Worm (Caenorhabditis elegans) whole organism, mixed stage, embryonic: ENCODE data around the gene drh-1.

Experiments
- M03D4.4 ChIP-seq: sonication (generic microtip); optimal IDR thresholded peaks from 2 replicates; lab custom pipeline; 2017; ENCODE audit warnings: mild to moderate bottlenecking, missing genetic modification characterization, missing compliant biosample characterization
- bed-3 ChIP-seq: fragments of 200-800 bp; sonication (Bioruptor generic); optimal IDR thresholded peaks from 3 replicates; lab custom pipeline; 2018; ENCODE audit warnings: mild to moderate bottlenecking, missing genetic modification characterization, moderate library complexity, missing compliant biosample characterization
- blmp-1 ChIP-seq: fragments of 150-350 bp; optimal IDR thresholded peaks from 2 replicates; lab custom pipeline; 2014; ENCODE audit warnings: missing biosample characterization, missing genetic modification characterization
- ceh-43 ChIP-seq: fragments of 200-800 bp; sonication (Bioruptor generic); optimal IDR thresholded peaks from 2 replicates; lab custom pipeline; 2018; ENCODE audit warnings: mild to moderate bottlenecking, missing genetic modification characterization, moderate library complexity, missing compliant biosample characterization
- ceh-83 ChIP-seq: fragments of 200-800 bp; sonication (Bioruptor generic); optimal IDR thresholded peaks from 2 replicates; lab custom pipeline; 2018; ENCODE audit warnings: mild to moderate bottlenecking, missing genetic modification characterization, missing compliant biosample characterization
- ces-1 ChIP-seq: fragments of 150-350 bp; optimal IDR thresholded peaks from 2 replicates; lab custom pipeline; 2014; ENCODE audit warnings: missing biosample characterization, missing genetic modification reagents, missing genetic modification characterization
- cnd-1 ChIP-seq: fragments of 200-800 bp; sonication (Bioruptor generic); optimal IDR thresholded peaks from 2 replicates; lab custom pipeline; 2018; ENCODE audit warnings: mild to moderate bottlenecking, missing genetic modification characterization, missing compliant biosample characterization
- drap-1 ChIP-seq: fragments of 200-800 bp; sonication (Bioruptor generic); optimal IDR thresholded peaks from 3 replicates; lab custom pipeline; 2018; ENCODE audit warnings: mild to moderate bottlenecking, missing genetic modification characterization, missing compliant biosample characterization
- elt-1 ChIP-seq: sonication (generic microtip); optimal IDR thresholded peaks from 2 replicates; lab custom pipeline; 2017; ENCODE audit warnings: missing genetic modification characterization, mild to moderate bottlenecking, missing compliant biosample characterization, antibody characterized with exemption, moderate library complexity, borderline replicate concordance; ENCODE audit not compliant: insufficient read depth
- elt-3 ChIP-seq: fragments of 150-350 bp; optimal IDR thresholded peaks from 2 replicates; lab custom pipeline; 2014; ENCODE audit warnings: missing biosample characterization, missing genetic modification characterization
- flh-1 ChIP-seq: fragments of 200-800 bp; sonication (Bioruptor generic); optimal IDR thresholded peaks from 2 replicates; lab custom pipeline; 2018; ENCODE audit warnings: mild to moderate bottlenecking, missing genetic modification characterization, moderate library complexity, missing compliant biosample characterization
- ham-2 ChIP-seq: fragments of 200-800 bp; sonication (Bioruptor generic); optimal IDR thresholded peaks from 2 replicates; lab custom pipeline; 2018; ENCODE audit warnings: mild to moderate bottlenecking, missing genetic modification characterization, missing compliant biosample characterization
- hlh-1 ChIP-seq: fragments of 150-350 bp; optimal IDR thresholded peaks from 2 replicates; lab custom pipeline; 2014; ENCODE audit warnings: missing biosample characterization, missing genetic modification reagents, missing genetic modification characterization
- lin-13 ChIP-seq: fragments of 150-350 bp; optimal IDR thresholded peaks from 2 replicates; lab custom pipeline; 2014; ENCODE audit warnings: missing biosample characterization, missing genetic modification characterization
- lin-32 ChIP-seq: fragments of 200-800 bp; sonication (Bioruptor generic); optimal IDR thresholded peaks from 2 replicates; lab custom pipeline; 2018; ENCODE audit warnings: mild to moderate bottlenecking, missing genetic modification characterization, missing compliant biosample characterization
- lsy-2 ChIP-seq: fragments of 150-350 bp; optimal IDR thresholded peaks from 2 replicates; lab custom pipeline; 2014; ENCODE audit warnings: missing biosample characterization, missing genetic modification characterization
- mab-5 ChIP-seq: fragments of 150-350 bp; optimal IDR thresholded peaks from 2 replicates; lab custom pipeline; 2014; ENCODE audit warnings: missing biosample characterization, missing genetic modification characterization
- mep-1 ChIP-seq: fragments of 150-350 bp; optimal IDR thresholded peaks from 2 replicates; lab custom pipeline; 2017; ENCODE audit warnings: missing biosample characterization, missing genetic modification reagents, missing genetic modification characterization, inconsistent platforms
- mls-2 ChIP-seq: sonication (generic microtip); optimal IDR thresholded peaks from 2 replicates; lab custom pipeline; 2016; ENCODE audit warnings: mild to moderate bottlenecking, missing genetic modification characterization, moderate library complexity, missing compliant biosample characterization
- nhr-12 ChIP-seq: fragments of 150-350 bp; optimal IDR thresholded peaks from 2 replicates; lab custom pipeline; 2014; ENCODE audit warnings: missing biosample characterization, missing genetic modification characterization
- nhr-2 ChIP-seq: fragments of 150-350 bp; optimal IDR thresholded peaks from 2 replicates; lab custom pipeline; 2014; ENCODE audit warnings: missing biosample characterization, missing genetic modification characterization
- nhr-237 ChIP-seq: fragments of 150-350 bp; optimal IDR thresholded peaks from 2 replicates; lab custom pipeline; 2014; ENCODE audit warnings: missing biosample characterization, missing genetic modification characterization
- nhr-28 ChIP-seq: fragments of 150-350 bp; optimal IDR thresholded peaks from 2 replicates; lab custom pipeline; 2014; ENCODE audit warnings: missing biosample characterization, missing genetic modification characterization
- nhr-76 ChIP-seq: sonication (generic microtip); optimal IDR thresholded peaks from 2 replicates; lab custom pipeline; 2017; ENCODE audit warnings: missing biosample characterization, missing genetic modification characterization
- pha-4 ChIP-seq: fragments of 150-350 bp; optimal IDR thresholded peaks from 2 replicates; lab custom pipeline; 2018; ENCODE audit warnings: missing biosample characterization, missing genetic modification reagents, missing genetic modification characterization
- snpc-4 ChIP-seq: fragments of 150-350 bp; optimal IDR thresholded peaks from 2 replicates; lab custom pipeline; 2014; ENCODE audit warnings: missing biosample characterization, missing genetic modification characterization
- sptf-1 ChIP-seq: sonication (generic microtip); optimal IDR thresholded peaks from 2 replicates; lab custom pipeline; 2017; ENCODE audit warnings: mild to moderate bottlenecking, missing genetic modification characterization, moderate library complexity, missing compliant biosample characterization
- tbx-8 ChIP-seq: fragments of 200-800 bp; sonication (Bioruptor generic); optimal IDR thresholded peaks from 2 replicates; lab custom pipeline; 2018; ENCODE audit warnings: mild to moderate bottlenecking, missing genetic modification characterization, moderate library complexity, missing compliant biosample characterization
- unc-120 ChIP-seq: sonication (generic microtip); optimal IDR thresholded peaks from 2 replicates; lab custom pipeline; 2017; ENCODE audit warnings: missing genetic modification characterization, missing compliant biosample characterization; ENCODE audit not compliant: poor library complexity, severe bottlenecking
- unc-39 ChIP-seq: fragments of 150-350 bp; optimal IDR thresholded peaks from 2 replicates; lab custom pipeline; 2014; ENCODE audit warnings: missing biosample characterization, missing genetic modification characterization
- unc-62 ChIP-seq: fragments of 150-350 bp; optimal IDR thresholded peaks from 2 replicates; lab custom pipeline; 2014; ENCODE audit warnings: missing biosample characterization, missing genetic modification reagents, missing genetic modification characterization
- zip-8 ChIP-seq: fragments of 150-350 bp; optimal IDR thresholded peaks from 2 replicates; lab custom pipeline; 2014; ENCODE audit warnings: missing biosample characterization, missing genetic modification characterization
- ztf-11 ChIP-seq: fragments of 150-350 bp; optimal IDR thresholded peaks from 2 replicates; lab custom pipeline; 2014; ENCODE audit warnings: missing biosample characterization, missing genetic modification characterization

The drh-1 gene

DNA sequence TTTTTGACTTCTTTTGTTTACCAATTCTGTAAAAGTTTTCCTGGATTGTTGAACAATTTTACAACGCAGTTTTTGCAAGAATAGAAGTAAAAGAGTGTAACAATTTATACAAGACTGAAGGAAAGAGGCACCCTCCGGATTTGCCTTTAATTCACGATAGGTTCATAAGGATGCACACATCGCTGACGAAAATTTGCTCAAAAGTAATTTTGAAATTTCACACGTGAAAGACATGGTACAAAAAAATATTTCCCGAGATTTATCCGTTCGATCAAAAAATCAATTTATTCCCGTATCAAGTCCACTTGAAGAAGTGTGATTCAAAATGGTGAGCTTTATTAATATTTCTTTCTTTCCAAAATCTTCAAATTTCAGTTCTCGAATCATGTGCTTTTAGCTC is 35.2 kb downstream of the drh-1 start, which contains the start of gene C43G2.3:
C43G2.3 (plus strand) TSS at position 301 of the 400 bp plus-strand sequence.
- TF ChIP-seq lin-13 (tag; lab: Kevin White, UChicago) (no peak), hlh-1 (tag; lab: Kevin White, UChicago) (no peak), nhr-28 (tag; lab: Kevin White, UChicago) (no peak), nhr-237 (no peak), mls-2 (no peak), ztf-11 (tag; lab: Kevin White, UChicago) (no peak), snpc-4 (no peak), nhr-2 (tag; lab: Kevin White, UChicago) (no peak), mab-5 (no peak), drap-1 (GFP tag; lab: Kevin White, UChicago) (no peak), elt-1 (tag; lab: Kevin White, UChicago) (no peak), unc-62 (GFP tag; lab: Kevin White, UChicago) (no peak), zip-8 (tag; lab: Kevin White, UChicago) (no peak), lin-32 (GFP tag; lab: Kevin White, UChicago) (no peak), nhr-76 (tag; lab: Kevin White, UChicago) (no peak), elt-3 (no peak), unc-120 (tag; lab: Kevin White, UChicago) (no peak), bed-3 (GFP tag; lab: Kevin White, UChicago) (no peak), lsy-2 (no peak), blmp-1 (tag; lab: Kevin White, UChicago) (no peak)

DNA sequence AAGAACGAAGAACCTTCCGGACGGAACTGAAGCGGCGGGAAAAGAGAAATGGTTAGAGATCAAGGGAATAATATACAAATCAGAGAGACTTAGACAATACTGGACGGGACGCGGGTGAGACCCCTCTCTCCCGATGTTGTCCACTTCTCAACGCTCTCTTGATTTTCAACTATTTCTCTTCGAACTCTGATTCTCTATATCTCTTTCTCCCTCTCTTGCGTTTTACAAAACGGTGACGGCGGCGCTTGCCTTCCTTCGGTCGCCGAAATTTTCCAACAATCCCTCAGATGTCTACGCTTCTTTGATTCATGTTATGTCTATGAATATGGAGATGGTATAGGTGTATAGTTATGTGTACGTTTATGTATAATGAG is 36.4 kb downstream of the drh-1 start:
- no peak for TF ChIP-seq zip-8 (tag; lab: Kevin White, UChicago)
- TF ChIP-seq snpc-4 = no peak
- no peak for TF ChIP-seq ces-1
- no peak for TF ChIP-seq tbx-8
- TF ChIP-seq elt-1 (tag; lab: Kevin White, UChicago) = no peak
- TF ChIP-seq unc-120 (tag; lab: Kevin White, UChicago) = peak; percentile 44
- peak; percentile 25 for TF ChIP-seq ceh-83 (GFP tag; lab: Kevin White, UChicago)
- peak; percentile 45 for TF ChIP-seq nhr-237
- TF ChIP-seq ztf-11 (tag; lab: Kevin White, UChicago) = no peak
- no peak for TF ChIP-seq lsy-2
- no peak for TF ChIP-seq nhr-2 (tag; lab: Kevin White, UChicago)
- peak; percentile 62 for TF ChIP-seq ham-2 (GFP tag; lab: Kevin White, UChicago)
- TF ChIP-seq lin-32 (GFP tag; lab: Kevin White, UChicago) = no peak
- peak; percentile 24 for TF ChIP-seq mep-1 (tag; lab: Kevin White, UChicago)
- no peak for TF ChIP-seq flh-1 (GFP tag; lab: Kevin White, UChicago)
- peak; percentile 57 for TF ChIP-seq unc-62 (GFP tag; lab: Kevin White, UChicago)
- TF ChIP-seq hlh-1 (tag; lab: Kevin White, UChicago) = peak; percentile 27
- no peak for TF ChIP-seq elt-3
- TF ChIP-seq pha-4 (tag; lab: Kevin White, UChicago) = peak; percentile 75
- TF ChIP-seq nhr-28 (tag; lab: Kevin White, UChicago) = no peak
- TF ChIP-seq nhr-76 (tag; lab: Kevin White, UChicago) = no peak
- TF ChIP-seq drap-1 (GFP tag; lab: Kevin White, UChicago) = peak; percentile 6
- TF ChIP-seq mab-5 = no peak
- no peak for TF ChIP-seq bed-3 (GFP tag; lab: Kevin White, UChicago)
- peak; percentile 43 for TF ChIP-seq sptf-1 (tag; lab: Kevin White, UChicago)
- TF ChIP-seq cnd-1 = peak; percentile 34
- TF ChIP-seq nhr-12 = no peak
- peak; percentile 44 for TF ChIP-seq mls-2

DNA sequence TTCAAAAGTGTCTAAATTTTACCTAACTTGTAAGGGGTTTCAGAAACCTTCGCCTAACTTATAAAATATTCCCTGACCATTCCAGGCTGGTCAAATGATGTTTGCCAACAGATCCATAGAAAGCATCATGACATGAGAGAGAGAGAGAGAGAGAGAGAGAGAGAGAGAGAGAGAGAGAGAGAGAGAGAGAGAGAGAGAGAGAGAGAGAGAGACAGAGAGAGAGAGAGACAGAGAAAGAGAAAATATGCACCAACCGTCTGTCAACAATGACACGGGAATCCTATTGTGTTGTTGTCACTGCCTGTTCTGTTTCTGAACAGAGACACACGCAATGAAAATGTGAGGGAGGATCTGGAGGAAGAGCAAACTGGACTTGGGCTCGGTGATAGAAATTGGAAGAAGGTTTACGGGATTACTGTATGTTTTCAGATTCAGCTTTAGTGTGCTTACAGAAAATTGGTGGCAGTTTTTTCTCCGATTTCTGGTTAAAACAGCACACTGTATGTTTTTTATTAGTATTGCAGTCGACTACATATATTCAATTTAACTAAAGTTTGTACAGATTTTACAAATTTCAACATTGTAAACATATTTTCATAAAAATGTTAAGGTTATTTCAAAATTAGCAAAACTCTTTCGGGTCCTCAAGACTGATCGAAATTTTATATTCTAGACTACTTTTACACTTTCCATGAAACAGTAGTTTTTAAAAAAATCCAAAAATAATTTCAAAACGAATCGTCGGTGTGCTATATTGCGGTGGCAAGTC is 37.0 kb downstream of the drh-1 start:
- TF ChIP-seq ceh-43 (GFP tag; lab: Kevin White, UChicago) = no peak
- TF ChIP-seq ham-2 (GFP tag; lab: Kevin White, UChicago) = no peak
- TF ChIP-seq M03D4.4 = peak; percentile 9
- TF ChIP-seq mep-1 (tag; lab: Kevin White, UChicago) = no peak
- peak; percentile 3 for TF ChIP-seq cnd-1
- peak; percentile 87 for TF ChIP-seq pha-4 (tag; lab: Kevin White, UChicago)
- no peak for TF ChIP-seq lsy-2
- TF ChIP-seq elt-3 = no peak

DNA sequence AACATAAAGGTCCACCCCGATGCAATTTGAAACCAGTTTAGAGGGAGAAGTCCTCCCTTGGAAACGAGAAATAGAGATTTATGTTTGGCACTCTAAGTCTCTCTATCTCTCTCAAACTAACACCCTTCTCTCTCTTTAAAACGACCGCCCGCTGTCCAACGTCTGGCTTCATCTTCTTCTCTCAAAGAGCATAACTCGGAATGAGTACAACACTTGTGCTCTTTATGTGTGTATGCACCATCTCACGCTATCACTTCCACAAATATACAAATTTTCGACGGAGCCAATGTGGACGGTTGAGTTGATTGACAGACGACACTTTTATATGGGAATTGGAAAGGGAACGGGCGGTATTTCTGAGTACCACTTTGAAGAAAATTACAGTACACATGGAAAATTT is 38.8 kb downstream of the drh-1 start:
- TF ChIP-seq unc-39 (tag; lab: Kevin White, UChicago) (no peak), snpc-4 (no peak), ces-1 (peak; percentile 2), unc-120 (tag; lab: Kevin White, UChicago) (peak; percentile 35), nhr-237 (no peak), nhr-12 (no peak), lin-32 (GFP tag; lab: Kevin White, UChicago) (no peak), sptf-1 (tag; lab: Kevin White, UChicago) (peak; percentile 25)
